Worm (Caenorhabditis elegans) whole organism, L4 larva: ENCODE data around the gene F54C9.3.

Source experiments
- D1046.2 ChIP-seq: fragments of 200-800 bp; sonication (Bioruptor generic); IDR thresholded peaks from 2 replicates; pipeline ENCODE4 v1.3.6; 2022; ENCODE audit warnings: missing genetic modification characterization, missing compliant biosample characterization
- F26F4.8 ChIP-seq: fragments of 200-800 bp; sonication (Bioruptor generic); conservative IDR thresholded peaks from 2 replicates; pipeline ENCODE4 v1.3.6; 2022; ENCODE audit warnings: missing genetic modification characterization, missing compliant biosample characterization
- R02D3.7 ChIP-seq: fragments of 150-350 bp; sonication (generic microtip); optimal IDR thresholded peaks from 3 replicates; lab custom pipeline; 2014; ENCODE audit warnings: missing biosample characterization, missing genetic modification characterization
- T20F7.1 ChIP-seq: fragments of 200-800 bp; sonication (Bioruptor generic); optimal IDR thresholded peaks from 2 replicates; lab custom pipeline; 2018; ENCODE audit warnings: mild to moderate bottlenecking, missing genetic modification characterization, missing compliant biosample characterization
- T26A8.4 ChIP-seq: fragments of 200-800 bp; sonication (Bioruptor generic); IDR thresholded peaks from 2 replicates; pipeline ENCODE4 v1.3.6; 2022; ENCODE audit warnings: missing genetic modification characterization, missing compliant biosample characterization
- Y48G9A.11 ChIP-seq: fragments of 200-800 bp; sonication (Bioruptor generic); IDR thresholded peaks from 2 replicates; pipeline ENCODE4 v1.3.6; 2022; ENCODE audit warnings: missing genetic modification reagents, missing genetic modification characterization, missing compliant biosample characterization
- Y75B8A.6 ChIP-seq: fragments of 200-800 bp; sonication (Bioruptor generic); IDR thresholded peaks from 2 replicates; pipeline ENCODE4 v1.3.6; 2022; ENCODE audit warnings: missing genetic modification reagents, missing genetic modification characterization, missing compliant biosample characterization
- ceh-20 ChIP-seq: fragments of 200-800 bp; sonication (Bioruptor generic); IDR thresholded peaks from 2 replicates; pipeline ENCODE4 v1.3.6; 2022; ENCODE audit warnings: missing genetic modification reagents, missing genetic modification characterization, missing compliant biosample characterization
- ces-1 ChIP-seq: fragments of 150-350 bp; sonication (generic microtip); optimal IDR thresholded peaks from 4 replicates; lab custom pipeline; 2014; ENCODE audit warnings: missing biosample characterization, missing genetic modification reagents, missing genetic modification characterization
- daf-16 ChIP-seq, 3 experiments: sonication (generic microtip); optimal IDR thresholded peaks; 2 replicates each; lab custom pipeline; 2016 to 2017; ENCODE audit warnings: missing genetic modification characterization in 3 of 3, missing genetic modification reagents in 3 of 3, mild to moderate bottlenecking in 2 of 3, missing compliant biosample characterization in 2 of 3, missing biosample characterization in 1 of 3, moderate library complexity in 1 of 3
- dmd-6 ChIP-seq: fragments of 200-800 bp; sonication (Bioruptor generic); IDR thresholded peaks from 2 replicates; pipeline ENCODE4 v1.3.6; 2022; ENCODE audit warnings: missing genetic modification reagents, missing genetic modification characterization, missing compliant biosample characterization
- dmd-8 ChIP-seq: fragments of 200-800 bp; sonication (Bioruptor generic); IDR thresholded peaks from 2 replicates; pipeline ENCODE4 v1.3.6; 2022; ENCODE audit warnings: missing genetic modification characterization, missing compliant biosample characterization
- dmd-9 ChIP-seq: fragments of 200-800 bp; sonication (Bioruptor generic); IDR thresholded peaks from 2 replicates; pipeline ENCODE4 v1.3.6; 2022; ENCODE audit warnings: missing genetic modification reagents, missing genetic modification characterization, missing compliant biosample characterization
- duxl-1 ChIP-seq: sonication (generic microtip); optimal IDR thresholded peaks from 2 replicates; lab custom pipeline; 2016; ENCODE audit warnings: mild to moderate bottlenecking, missing genetic modification characterization, moderate library complexity, missing compliant biosample characterization; ENCODE audit not compliant: poor library complexity
- egl-27 ChIP-seq: sonication (generic microtip); optimal IDR thresholded peaks from 3 replicates; lab custom pipeline; 2017; ENCODE audit warnings: missing biosample characterization, missing genetic modification reagents, missing genetic modification characterization
- egl-43 ChIP-seq: fragments of 200-800 bp; sonication (Bioruptor generic); IDR thresholded peaks from 2 replicates; pipeline ENCODE4 v1.3.6; 2022; ENCODE audit warnings: missing genetic modification reagents, missing genetic modification characterization, missing compliant biosample characterization
- fkh-10 ChIP-seq: fragments of 150-350 bp; optimal IDR thresholded peaks from 2 replicates; lab custom pipeline; 2014; ENCODE audit warnings: missing biosample characterization, missing genetic modification reagents, missing genetic modification characterization
- hlh-30 ChIP-seq: sonication (generic microtip); optimal IDR thresholded peaks from 2 replicates; lab custom pipeline; 2017; ENCODE audit warnings: antibody characterized with exemption, mild to moderate bottlenecking, missing genetic modification characterization, missing compliant biosample characterization; ENCODE audit not compliant: insufficient read depth
- hmg-1.1 ChIP-seq: fragments of 200-800 bp; sonication (Bioruptor generic); IDR thresholded peaks from 2 replicates; pipeline ENCODE4 v1.3.6; 2022; ENCODE audit warnings: missing genetic modification reagents, missing genetic modification characterization, missing compliant biosample characterization
- jun-1 ChIP-seq: fragments of 150-350 bp; optimal IDR thresholded peaks from 2 replicates; lab custom pipeline; 2014; ENCODE audit warnings: missing biosample characterization, missing genetic modification reagents, missing genetic modification characterization
- lin-13 ChIP-seq: fragments of 150-350 bp; optimal IDR thresholded peaks from 2 replicates; lab custom pipeline; 2014; ENCODE audit warnings: missing biosample characterization, missing genetic modification reagents, missing genetic modification characterization
- lin-15B ChIP-seq: fragments of 150-350 bp; sonication (generic microtip); optimal IDR thresholded peaks from 3 replicates; lab custom pipeline; 2014; ENCODE audit warnings: missing biosample characterization, missing genetic modification characterization
- lsy-2 ChIP-seq, 2 experiments: fragments of 150-350 bp in 1 of 2; sonication (generic microtip) in 1 of 2; optimal IDR thresholded peaks; 2 replicates each; lab custom pipeline; 2014 to 2017; ENCODE audit warnings: missing biosample characterization in 2 of 2, missing genetic modification characterization in 2 of 2
- madf-9 ChIP-seq: fragments of 200-800 bp; sonication (Bioruptor generic); conservative IDR thresholded peaks from 2 replicates; pipeline ENCODE4 v1.3.6; 2022; ENCODE audit warnings: missing genetic modification reagents, missing genetic modification characterization, missing compliant biosample characterization
- mdt-29 ChIP-seq: fragments of 200-800 bp; sonication (Bioruptor generic); IDR thresholded peaks from 2 replicates; pipeline ENCODE4 v1.3.6; 2022; ENCODE audit warnings: missing genetic modification reagents, missing genetic modification characterization, missing compliant biosample characterization
- nhr-25 ChIP-seq: sonication (generic microtip); optimal IDR thresholded peaks from 2 replicates; lab custom pipeline; 2017; ENCODE audit warnings: missing genetic modification characterization, mild to moderate bottlenecking, missing compliant biosample characterization, antibody characterized with exemption, moderate library complexity, borderline replicate concordance; ENCODE audit not compliant: insufficient read depth
- nhr-28 ChIP-seq: fragments of 150-350 bp; optimal IDR thresholded peaks from 2 replicates; lab custom pipeline; 2014; ENCODE audit warnings: missing biosample characterization, missing genetic modification characterization
- nhr-48 ChIP-seq: sonication (generic microtip); optimal IDR thresholded peaks from 2 replicates; lab custom pipeline; 2016; ENCODE audit warnings: mild to moderate bottlenecking, missing genetic modification characterization, missing compliant biosample characterization
- pqm-1 ChIP-seq: sonication (generic microtip); optimal IDR thresholded peaks from 2 replicates; lab custom pipeline; 2017; ENCODE audit warnings: missing biosample characterization, missing genetic modification characterization
- saeg-2 ChIP-seq: fragments of 200-800 bp; sonication (Bioruptor generic); IDR thresholded peaks from 2 replicates; pipeline ENCODE4 v1.3.6; 2022; ENCODE audit warnings: missing genetic modification reagents, missing genetic modification characterization, missing compliant biosample characterization
- set-16 ChIP-seq: fragments of 200-800 bp; sonication (Bioruptor generic); IDR thresholded peaks from 2 replicates; pipeline ENCODE4 v1.3.6; 2022; ENCODE audit warnings: missing genetic modification reagents, missing genetic modification characterization, missing compliant biosample characterization
- snpc-1.2 ChIP-seq: fragments of 200-800 bp; sonication (Bioruptor generic); IDR thresholded peaks from 2 replicates; pipeline ENCODE4 v1.3.6; 2022; ENCODE audit warnings: missing genetic modification reagents, missing genetic modification characterization, missing compliant biosample characterization
- snpc-4 ChIP-seq: fragments of 150-350 bp; optimal IDR thresholded peaks from 2 replicates; lab custom pipeline; 2014; ENCODE audit warnings: missing biosample characterization, missing genetic modification characterization
- spr-1 ChIP-seq: sonication (generic microtip); optimal IDR thresholded peaks from 2 replicates; lab custom pipeline; 2016; ENCODE audit warnings: mild to moderate bottlenecking, missing genetic modification characterization, missing compliant biosample characterization
- tag-97 ChIP-seq: fragments of 200-800 bp; sonication (Bioruptor generic); IDR thresholded peaks from 2 replicates; pipeline ENCODE4 v1.3.6; 2022; ENCODE audit warnings: missing genetic modification characterization, missing compliant biosample characterization
- unc-62 ChIP-seq, 3 experiments: fragments of 150-350 bp in 1 of 3; sonication (generic microtip); optimal IDR thresholded peaks in 2 of 3; peaks in 1 of 3; 1 replicate in 1 of 3; 2 replicates in 2 of 3; lab custom pipeline; 2014 to 2017; ENCODE audit warnings: missing biosample characterization in 3 of 3, missing genetic modification characterization in 3 of 3, missing genetic modification reagents in 3 of 3, missing genotype in 1 of 3
- zag-1 ChIP-seq: fragments of 150-350 bp; optimal IDR thresholded peaks from 2 replicates; lab custom pipeline; 2014; ENCODE audit warnings: missing biosample characterization, missing genetic modification characterization
- zfp-3 ChIP-seq: fragments of 200-800 bp; sonication (Bioruptor generic); conservative IDR thresholded peaks from 2 replicates; pipeline ENCODE4 v1.3.6; 2022; ENCODE audit warnings: missing genetic modification reagents, missing genetic modification characterization, missing compliant biosample characterization

The F54C9.3 gene

ce11 chrII:8569038-8569977 lies 2.7 kb upstream of the F54C9.3 start, which contains the start of the genes col-38 and rpl-5 (continued):
- TF ChIP-seq lin-13 (GFP tag; lab: Kevin White, UChicago) (peak; percentile 72), daf-16 (GFP tag; optimal IDR thresholded peaks at IDR 0.05; lab: Kevin White, UChicago) (no peak), daf-16 (tag; optimal IDR thresholded peaks at IDR 0.05; lab: Kevin White, UChicago) (peak; percentile 79), Y48G9A.11 (GFP tag; lab: Robert Waterston, UW) (no peak), saeg-2 (no peak), hmg-1.1 (GFP tag; lab: Robert Waterston, UW) (peak; percentile 79), T20F7.1 (GFP tag; lab: Kevin White, UChicago) (no peak), lsy-2 (tag; optimal IDR thresholded peaks at IDR 0.05; lab: Kevin White, UChicago) (peak; percentile 89 to 98), ces-1 (GFP tag; lab: Kevin White, UChicago) (no peak), pqm-1 (tag; lab: Kevin White, UChicago) (no peak), snpc-1.2 (0 out of 2 replicates have a peak, but pooled peaks have one; percentile 15), D1046.2 (no peak)
- TF ChIP-seq, all 104 proteins: peak for 44

- TF ChIP-seq R02D3.7 (tag; lab: Kevin White, UChicago) = no peak
- TF ChIP-seq nhr-28 = no peak
- no peak for TF ChIP-seq nhr-25 (tag; lab: Kevin White, UChicago)
- TF ChIP-seq dmd-9 (GFP tag; lab: Robert Waterston, UW) = no peak
- no peak for TF ChIP-seq mdt-29 (GFP tag; lab: Robert Waterston, UW)
- TF ChIP-seq zfp-3 (GFP tag; lab: Robert Waterston, UW) = no peak
- TF ChIP-seq fkh-10 (GFP tag; lab: Kevin White, UChicago) = no peak
- TF ChIP-seq duxl-1 (tag; lab: Kevin White, UChicago) = no peak
- TF ChIP-seq saeg-2 = 0 out of 2 replicates have a peak, but pooled peaks have one; percentile 19
- no peak for TF ChIP-seq hlh-30 (tag; lab: Kevin White, UChicago)
- no peak for TF ChIP-seq tag-97 (GFP tag; lab: Robert Waterston, UW)
- no peak for TF ChIP-seq lin-15B (tag; lab: Kevin White, UChicago)
- no peak for TF ChIP-seq F26F4.8 (GFP tag; lab: Robert Waterston, UW)
- no peak for TF ChIP-seq dmd-8 (GFP tag; lab: Robert Waterston, UW)
- TF ChIP-seq snpc-1.2 = no peak
- TF ChIP-seq nhr-48 = no peak
- TF ChIP-seq Y75B8A.6 (GFP tag; lab: Robert Waterston, UW) = no peak
- TF ChIP-seq spr-1 = no peak
- TF ChIP-seq unc-62 (GFP tag; optimal IDR thresholded peaks at IDR 0.05 in 1 of 2; lab: Kevin White, UChicago) = peak in 1 of 2 experiments; percentile 69
- no peak for TF ChIP-seq unc-62 (tag; optimal IDR thresholded peaks at IDR 0.05; lab: Kevin White, UChicago)
- TF ChIP-seq egl-27 = no peak
- TF ChIP-seq set-16 = peak; percentile 63
- TF ChIP-seq ceh-20 (GFP tag; lab: Robert Waterston, UW) = no peak
- TF ChIP-seq T20F7.1 (GFP tag; lab: Kevin White, UChicago) = no peak
- TF ChIP-seq zag-1 = no peak
- peak; percentile 53; the same call in 1 of the 2 replicates for TF ChIP-seq T26A8.4 (GFP tag; lab: Robert Waterston, UW)
- no peak for TF ChIP-seq jun-1 (tag; lab: Kevin White, UChicago)
- TF ChIP-seq madf-9 (GFP tag; lab: Robert Waterston, UW) = no peak
- TF ChIP-seq snpc-4 (tag; lab: Kevin White, UChicago) = no peak
- no peak for TF ChIP-seq dmd-6 (GFP tag; lab: Robert Waterston, UW)
- TF ChIP-seq egl-43 (GFP tag; lab: Robert Waterston, UW) = 0 out of 2 replicates have a peak, but pooled peaks have one; percentile 69
Measured at ce11 chrII:8568234-8568969, 1.7 kb upstream of the F54C9.3 start.
